Fruit fly (Drosophila melanogaster): ENCODE data around the gene CG8852.
A peak's percentile ranks its signal among the peaks of the same experiment; 100 is the strongest.

The CG8852 gene

DNA sequence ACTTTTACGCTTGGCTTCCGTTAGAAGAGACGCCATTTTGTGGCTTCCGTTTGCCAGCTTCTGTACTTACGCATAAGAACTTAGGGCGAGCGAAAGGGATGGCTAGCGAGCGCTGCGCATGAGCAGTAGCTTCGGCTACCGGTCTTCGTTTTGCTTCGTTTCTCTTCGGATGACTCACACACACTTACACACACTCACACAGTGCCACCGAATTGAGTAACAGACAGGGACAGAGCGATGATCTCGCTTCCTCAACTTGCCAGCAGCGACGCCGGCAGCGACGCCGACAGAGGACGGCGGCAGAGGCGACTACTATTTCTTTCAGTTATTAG, 14.4 kb downstream of the CG8852 start:
- TF ChIP-seq CG8478 (optimal IDR thresholded peaks at IDR 0.05) (no peak), CTCF (optimal IDR thresholded peaks at IDR 0.05) (peak; percentile 22 to 44)

DNA sequence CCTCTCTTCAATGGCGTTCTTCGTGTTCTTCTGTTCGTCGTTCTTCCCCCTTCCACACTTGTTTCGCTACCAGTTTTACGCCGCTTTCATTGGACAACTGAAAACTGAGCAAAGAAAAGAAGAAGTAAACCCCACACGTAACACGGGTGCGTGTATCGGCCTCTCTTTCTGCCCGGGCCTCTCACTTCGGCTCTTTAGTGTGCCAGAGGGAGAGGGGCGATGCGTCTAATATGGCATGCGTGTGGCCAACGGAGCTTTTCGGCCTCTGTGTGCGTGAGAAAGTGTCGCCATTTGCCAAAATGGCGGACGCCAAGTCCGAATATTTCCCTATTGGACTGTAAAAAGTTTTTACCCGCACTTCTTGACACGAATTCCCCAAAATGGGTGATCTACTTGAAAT, 15.1 kb downstream of the CG8852 start:
- peak in 1 of 2 experiments; percentile 9 for TF ChIP-seq CTCF (optimal IDR thresholded peaks at IDR 0.05)
- no peak for TF ChIP-seq CG8478 (optimal IDR thresholded peaks at IDR 0.05)

dm6 chr2L:3543062-3543461, 18.1 kb downstream of the CG8852 start:
- TF ChIP-seq CTCF (optimal IDR thresholded peaks at IDR 0.05) = no peak
- TF ChIP-seq CG8478 (optimal IDR thresholded peaks at IDR 0.05) = no peak

DNA sequence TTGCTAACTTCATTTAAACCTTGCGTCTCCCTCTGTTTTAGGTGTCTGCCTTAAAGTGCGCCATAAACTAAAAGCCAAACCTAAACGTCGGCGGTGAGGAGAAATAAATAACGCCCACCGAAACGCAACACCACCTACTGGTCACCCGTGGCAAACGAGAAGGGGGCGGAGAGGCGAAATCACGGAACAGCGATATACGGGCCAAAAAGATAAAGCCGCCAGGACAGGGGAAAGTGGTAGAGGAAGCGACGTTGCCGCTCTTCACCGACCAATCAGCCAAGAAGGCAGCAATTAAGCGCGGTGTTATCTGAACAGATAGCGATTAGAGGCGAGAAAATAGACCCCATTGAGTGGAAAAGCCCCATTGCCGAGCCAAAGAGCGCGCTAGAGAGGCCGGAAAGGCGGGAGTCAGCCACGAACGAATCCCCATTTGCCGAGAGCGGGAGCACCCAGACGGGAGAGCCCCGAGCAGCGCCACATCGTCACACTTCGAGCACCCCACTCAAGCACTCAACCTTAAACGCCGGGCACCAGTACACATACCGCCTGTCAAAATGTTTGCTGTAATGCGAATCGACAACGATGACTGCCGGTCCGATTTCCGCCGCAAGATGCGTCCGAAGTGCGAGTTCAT, 20.2 kb downstream of the CG8852 start:
- TF ChIP-seq CG8478 (optimal IDR thresholded peaks at IDR 0.05) (no peak), CTCF (optimal IDR thresholded peaks at IDR 0.05) (no peak)

DNA sequence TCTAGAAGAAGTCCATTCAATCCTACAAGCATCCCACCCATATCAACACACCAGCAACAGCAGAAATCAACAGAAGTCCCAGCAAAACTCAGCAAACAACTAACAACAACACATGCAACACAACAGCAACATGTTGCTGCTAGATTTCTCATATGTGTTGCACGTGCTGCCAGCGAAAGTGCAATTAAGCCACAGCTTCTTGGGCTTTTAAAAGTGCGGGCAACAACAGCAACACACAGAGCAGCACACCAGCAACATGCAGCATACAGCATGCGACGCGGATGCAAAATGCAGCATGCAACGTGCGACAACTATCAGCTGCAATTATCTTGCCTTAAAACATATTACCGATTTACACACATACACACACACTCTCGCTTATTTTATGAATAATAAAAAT, 22.6 kb downstream of the CG8852 start:
- TF ChIP-seq CG8478 (optimal IDR thresholded peaks at IDR 0.05) (no peak), CTCF (optimal IDR thresholded peaks at IDR 0.05) (no peak)

DNA sequence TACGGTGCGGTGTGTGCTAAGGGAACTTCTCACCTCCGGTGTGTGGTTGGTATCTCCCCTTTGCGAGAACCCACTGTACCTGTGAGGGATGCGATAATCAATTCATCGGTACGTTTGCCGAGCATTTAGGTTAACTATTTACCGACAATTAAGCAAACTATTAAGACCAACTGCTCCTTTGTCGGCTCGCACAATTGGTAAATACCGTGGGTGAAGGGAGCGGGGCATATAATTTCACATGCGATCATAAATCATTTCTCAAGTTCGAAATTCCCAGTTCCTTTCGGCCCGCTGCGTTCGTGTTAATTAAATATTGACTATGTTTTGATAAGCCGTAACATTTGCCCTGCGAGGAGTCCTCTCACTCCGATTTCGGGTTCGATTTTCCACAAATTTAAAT, 23.9 kb downstream of the CG8852 start:
- TF ChIP-seq CTCF (optimal IDR thresholded peaks at IDR 0.05) = no peak
- TF ChIP-seq CG8478 (optimal IDR thresholded peaks at IDR 0.05) = no peak

DNA sequence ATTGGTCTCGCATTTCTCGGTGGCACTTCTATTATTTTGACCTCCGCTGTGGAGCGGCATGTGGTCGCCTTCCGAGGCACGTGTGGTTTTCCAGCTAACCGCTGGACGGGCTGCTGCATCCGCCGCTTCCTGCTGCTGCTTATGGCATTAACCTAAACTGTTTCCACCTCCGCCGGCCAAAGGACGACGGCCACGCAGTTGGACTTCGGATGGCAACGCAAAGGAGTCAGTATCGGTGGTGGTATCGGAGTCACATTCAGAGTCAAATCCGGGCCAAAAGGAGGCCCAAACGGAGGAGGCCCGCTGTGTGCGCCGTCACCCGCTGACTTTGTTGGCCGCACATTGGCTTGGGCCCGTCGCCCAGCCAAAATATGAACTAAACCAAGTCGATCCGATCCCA, 24.8 kb downstream of the CG8852 start:
- TF ChIP-seq CG8478 (optimal IDR thresholded peaks at IDR 0.05) = no peak
- TF ChIP-seq CTCF (optimal IDR thresholded peaks at IDR 0.05) = no peak

- no peak for TF ChIP-seq CG8478 (optimal IDR thresholded peaks at IDR 0.05)
- TF ChIP-seq CTCF (optimal IDR thresholded peaks at IDR 0.05) = no peak
These were observed 25.7 kb downstream of the CG8852 start for dm6 chr2L:3550583-3550982.

DNA sequence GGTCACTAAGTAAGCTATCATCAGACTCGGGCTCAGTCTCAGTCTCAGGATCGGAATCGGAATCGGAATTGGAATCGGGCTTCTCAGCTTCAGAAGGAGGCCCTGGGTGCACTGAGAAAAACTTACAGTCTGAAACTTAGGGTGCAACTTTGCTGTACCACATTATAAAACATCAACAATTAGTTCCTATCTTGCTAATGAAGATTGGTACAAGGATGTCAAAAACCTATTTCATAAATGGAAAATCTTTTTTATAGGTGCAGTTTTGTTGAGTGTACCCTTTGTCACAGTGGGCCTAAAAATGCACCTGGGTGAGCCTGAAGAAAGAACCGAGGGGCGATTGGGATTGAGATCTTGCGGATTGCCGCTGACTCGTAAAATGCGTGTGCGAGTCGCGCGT, 27.8 kb downstream of the CG8852 start:
- TF ChIP-seq CTCF (optimal IDR thresholded peaks at IDR 0.05) = no peak
- TF ChIP-seq CG8478 (optimal IDR thresholded peaks at IDR 0.05) = no peak

DNA sequence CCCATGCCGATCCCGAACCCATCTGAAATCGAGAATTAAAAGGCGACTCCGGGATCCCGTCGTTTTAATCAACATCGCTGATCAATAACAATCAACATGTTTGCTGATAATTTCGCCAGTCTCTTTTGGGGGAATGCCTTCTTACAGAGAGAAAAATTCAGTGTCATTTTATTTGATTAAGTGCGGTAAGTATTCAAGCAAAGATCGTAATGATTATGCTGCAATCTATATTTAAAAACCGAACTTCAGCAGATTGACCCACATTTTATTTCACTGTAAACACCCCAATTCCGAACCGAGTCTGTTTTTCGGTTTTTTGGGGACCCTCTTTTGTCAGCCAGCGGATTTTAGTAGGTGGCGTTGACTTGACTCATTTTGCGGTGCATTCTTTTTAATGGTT, 29.0 kb downstream of the CG8852 start:
- TF ChIP-seq CG8478 (optimal IDR thresholded peaks at IDR 0.05) (no peak), CTCF (optimal IDR thresholded peaks at IDR 0.05) (no peak)

DNA sequence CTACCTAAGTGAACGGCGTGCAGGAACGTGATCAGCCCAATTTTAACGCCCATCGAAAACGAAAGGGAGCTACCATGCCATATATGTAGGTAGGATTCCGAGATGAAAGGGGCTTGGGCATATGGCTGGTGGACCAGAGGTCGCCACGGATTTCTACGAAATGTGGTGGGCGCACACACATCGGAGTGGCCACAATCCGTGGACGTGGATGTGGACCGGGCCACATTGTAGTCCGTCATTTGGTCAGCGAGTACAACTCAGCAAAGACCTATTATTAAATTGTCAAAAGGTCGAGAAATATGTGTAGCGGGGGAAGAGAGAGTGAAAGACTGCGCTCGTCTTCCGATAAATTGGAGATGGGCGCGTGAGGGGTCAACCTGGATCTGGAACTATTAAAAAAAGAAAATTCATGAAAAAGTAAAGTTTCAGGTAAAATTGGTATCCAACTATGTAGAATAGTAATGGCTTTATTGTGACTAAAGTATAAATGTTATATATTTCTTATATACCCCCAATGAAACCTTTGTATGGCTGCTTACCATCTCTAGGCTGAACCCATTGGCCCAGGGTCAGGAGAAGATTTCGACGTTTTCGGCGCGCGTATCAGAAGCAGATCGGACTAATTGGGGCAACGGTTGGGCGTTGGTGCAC, 30.6 kb downstream of the CG8852 start:
- TF ChIP-seq CTCF (optimal IDR thresholded peaks at IDR 0.05) = no peak
- no peak for TF ChIP-seq CG8478 (optimal IDR thresholded peaks at IDR 0.05)

dm6 chr2L:3556937-3557336, 32.0 kb downstream of the CG8852 start:
- TF ChIP-seq CG8478 (optimal IDR thresholded peaks at IDR 0.05) (no peak), CTCF (optimal IDR thresholded peaks at IDR 0.05) (no peak)

DNA sequence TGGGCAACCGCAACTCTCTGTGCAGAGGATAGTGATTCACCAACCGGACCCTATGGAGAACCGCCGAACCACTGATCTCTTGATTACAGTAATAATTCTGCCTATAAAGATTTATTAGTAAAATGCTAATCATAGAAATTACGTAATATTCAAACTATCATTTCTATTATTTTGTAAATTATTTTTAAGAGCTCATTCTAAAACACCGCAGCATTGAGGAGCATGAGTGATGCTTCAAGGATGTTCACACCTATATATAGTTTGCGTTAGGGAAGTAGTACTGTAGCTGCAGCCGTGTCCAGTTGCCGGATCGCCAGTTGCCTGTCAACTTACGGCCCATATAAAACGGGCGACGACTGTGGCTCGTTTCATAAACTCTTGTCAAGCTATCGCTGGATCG, 32.5 kb downstream of the CG8852 start:
- TF ChIP-seq CTCF (optimal IDR thresholded peaks at IDR 0.05) = no peak
- TF ChIP-seq CG8478 (optimal IDR thresholded peaks at IDR 0.05) = no peak

DNA sequence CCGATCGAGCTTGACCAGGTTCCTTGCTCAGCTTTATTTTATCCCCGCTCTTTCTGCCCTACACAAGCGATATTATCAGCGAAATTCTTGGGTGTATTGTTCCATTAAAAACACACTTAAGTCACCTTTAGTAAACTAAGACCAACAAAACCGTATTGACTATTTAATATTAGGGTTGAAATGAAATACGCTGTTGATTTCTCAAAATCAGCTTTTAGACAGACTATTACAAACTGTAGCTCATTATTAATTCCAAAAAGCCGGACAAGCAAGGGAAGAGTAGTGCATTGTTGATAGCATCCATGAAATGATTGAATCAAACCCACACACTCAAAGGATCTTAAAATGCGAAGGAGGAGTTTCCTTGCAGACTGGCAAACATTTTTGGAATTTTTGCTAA, 33.4 kb downstream of the CG8852 start:
- TF ChIP-seq CTCF (optimal IDR thresholded peaks at IDR 0.05) (no peak), CG8478 (optimal IDR thresholded peaks at IDR 0.05) (no peak)

DNA sequence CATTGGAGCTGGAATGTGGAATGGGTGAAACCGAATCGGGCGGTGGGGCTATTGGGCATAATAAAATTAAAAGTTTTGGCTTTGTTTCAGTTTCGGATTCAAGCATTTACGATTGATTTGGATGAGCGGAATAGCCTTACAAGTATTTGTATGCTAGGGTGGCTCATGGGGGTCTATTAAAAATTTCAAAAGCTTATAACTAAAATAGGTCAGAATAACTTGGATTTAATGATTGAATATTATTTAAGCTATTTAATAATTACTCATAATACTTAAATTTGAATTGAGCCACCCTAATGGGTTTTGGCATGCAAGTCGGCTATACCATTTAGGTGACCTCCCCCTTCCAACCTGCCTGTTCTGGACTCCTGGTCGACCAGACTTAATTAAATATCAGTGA, 34.7 kb downstream of the CG8852 start:
- no peak for TF ChIP-seq CTCF (optimal IDR thresholded peaks at IDR 0.05)
- TF ChIP-seq CG8478 (optimal IDR thresholded peaks at IDR 0.05) = no peak

- TF ChIP-seq CTCF (optimal IDR thresholded peaks at IDR 0.05) = no peak
- TF ChIP-seq CG8478 (optimal IDR thresholded peaks at IDR 0.05) = no peak
These were observed 37.5 kb downstream of the CG8852 start for dm6 chr2L:3562435-3562834.

- TF ChIP-seq CTCF (optimal IDR thresholded peaks at IDR 0.05) = no peak
- TF ChIP-seq CG8478 (optimal IDR thresholded peaks at IDR 0.05) = no peak
These were observed 39.6 kb downstream of the CG8852 start for dm6 chr2L:3564556-3564955.
